Worm (Caenorhabditis elegans) whole organism, mixed stage, embryonic: ENCODE data around the gene ric-3.

ENCODE experiments used
- ces-1 ChIP-seq: fragments of 150-350 bp; optimal IDR thresholded peaks from 2 replicates; lab custom pipeline; 2014; ENCODE audit warnings: missing biosample characterization, missing genetic modification reagents, missing genetic modification characterization
- cnd-1 ChIP-seq: fragments of 200-800 bp; sonication (Bioruptor generic); optimal IDR thresholded peaks from 2 replicates; lab custom pipeline; 2018; ENCODE audit warnings: mild to moderate bottlenecking, missing genetic modification characterization, missing compliant biosample characterization
- mep-1 ChIP-seq: fragments of 150-350 bp; optimal IDR thresholded peaks from 2 replicates; lab custom pipeline; 2017; ENCODE audit warnings: missing biosample characterization, missing genetic modification reagents, missing genetic modification characterization, inconsistent platforms
- nhr-237 ChIP-seq: fragments of 150-350 bp; optimal IDR thresholded peaks from 2 replicates; lab custom pipeline; 2014; ENCODE audit warnings: missing biosample characterization, missing genetic modification characterization
- nhr-28 ChIP-seq: fragments of 150-350 bp; optimal IDR thresholded peaks from 2 replicates; lab custom pipeline; 2014; ENCODE audit warnings: missing biosample characterization, missing genetic modification characterization
- ztf-11 ChIP-seq: fragments of 150-350 bp; optimal IDR thresholded peaks from 2 replicates; lab custom pipeline; 2014; ENCODE audit warnings: missing biosample characterization, missing genetic modification characterization

- TF ChIP-seq nhr-28 (tag; lab: Kevin White, UChicago) (no peak), mep-1 (tag; lab: Kevin White, UChicago) (no peak), ztf-11 (tag; lab: Kevin White, UChicago) (no peak), nhr-237 (no peak), cnd-1 (tag; lab: Kevin White, UChicago) (no peak), ces-1 (GFP tag; lab: Kevin White, UChicago) (no peak)
Measured at ce11 chrIV:7783801-7784411, 34.1 kb upstream of the ric-3 start, which contains the start of gene tag-321.
